Worm (Caenorhabditis elegans) whole organism, L3 larva: ENCODE results near the gene T11G6.4.

Experiments used
- R02D3.7 ChIP-seq: fragments of 150-350 bp; optimal IDR thresholded peaks from 2 replicates; lab custom pipeline; 2014; ENCODE audit warnings: missing biosample characterization, missing genetic modification characterization
- ZK546.5 ChIP-seq: sonication (generic microtip); optimal IDR thresholded peaks from 2 replicates; lab custom pipeline; 2017; ENCODE audit warnings: missing biosample characterization, missing genetic modification characterization
- aly-2 ChIP-seq: fragments of 150-350 bp; optimal IDR thresholded peaks from 2 replicates; lab custom pipeline; 2014; ENCODE audit warnings: missing biosample characterization, missing genetic modification characterization
- ama-1 ChIP-seq: fragments of 150-350 bp; optimal IDR thresholded peaks from 2 replicates; lab custom pipeline; 2018
- ceh-16 ChIP-seq: sonication (generic microtip); optimal IDR thresholded peaks from 2 replicates; lab custom pipeline; 2017; ENCODE audit warnings: missing biosample characterization, missing genetic modification characterization
- ceh-28 ChIP-seq: fragments of 150-350 bp; optimal IDR thresholded peaks from 2 replicates; lab custom pipeline; 2014; ENCODE audit warnings: missing biosample characterization, missing genetic modification reagents, missing genetic modification characterization
- ceh-82 ChIP-seq: fragments of 150-350 bp; optimal IDR thresholded peaks from 2 replicates; lab custom pipeline; 2014; ENCODE audit warnings: missing biosample characterization, missing genetic modification characterization
- ceh-9 ChIP-seq: sonication (generic microtip); optimal IDR thresholded peaks from 2 replicates; lab custom pipeline; 2018; ENCODE audit warnings: missing biosample characterization, missing genetic modification characterization
- daf-12 ChIP-seq: fragments of 150-350 bp; optimal IDR thresholded peaks from 2 replicates; lab custom pipeline; 2014; ENCODE audit warnings: missing biosample characterization, missing genetic modification reagents, missing genetic modification characterization
- egl-27 ChIP-seq: sonication (generic microtip); optimal IDR thresholded peaks from 4 replicates; lab custom pipeline; 2017; ENCODE audit warnings: missing biosample characterization, missing genetic modification reagents, missing genetic modification characterization
- egl-5 ChIP-seq: fragments of 150-350 bp; optimal IDR thresholded peaks from 2 replicates; lab custom pipeline; 2017; ENCODE audit warnings: missing biosample characterization, missing genetic modification reagents, missing genetic modification characterization, inconsistent platforms
- elt-1 ChIP-seq: fragments of 150-350 bp; optimal IDR thresholded peaks from 2 replicates; lab custom pipeline; 2014; ENCODE audit warnings: missing biosample characterization, missing genetic modification characterization
- elt-2 ChIP-seq: sonication (generic microtip); optimal IDR thresholded peaks from 2 replicates; lab custom pipeline; 2016; ENCODE audit warnings: missing genetic modification reagents, mild to moderate bottlenecking, missing genetic modification characterization, missing compliant biosample characterization
- elt-3 ChIP-seq, 3 experiments: fragments of 150-350 bp in 1 of 3; sonication (generic microtip) in 2 of 3; optimal IDR thresholded peaks; 2 replicates in 2 of 3; 4 replicates in 1 of 3; lab custom pipeline; 2014 to 2017; ENCODE audit warnings: missing biosample characterization in 3 of 3, missing genetic modification characterization in 3 of 3
- fos-1 ChIP-seq: fragments of 150-350 bp; optimal IDR thresholded peaks from 2 replicates; lab custom pipeline; 2014; ENCODE audit warnings: missing biosample characterization, missing genetic modification characterization
- hmg-11 ChIP-seq: sonication (generic microtip); optimal IDR thresholded peaks from 2 replicates; lab custom pipeline; 2016; ENCODE audit warnings: missing genetic modification characterization, missing compliant biosample characterization
- jun-1 ChIP-seq: fragments of 150-350 bp; optimal IDR thresholded peaks from 2 replicates; lab custom pipeline; 2014; ENCODE audit warnings: missing biosample characterization, missing genetic modification reagents, missing genetic modification characterization
- lin-15B ChIP-seq: fragments of 150-350 bp; optimal IDR thresholded peaks from 2 replicates; lab custom pipeline; 2014; ENCODE audit warnings: missing biosample characterization, missing genetic modification characterization
- lin-39 ChIP-seq: fragments of 150-350 bp; optimal IDR thresholded peaks from 2 replicates; lab custom pipeline; 2018; ENCODE audit warnings: missing biosample characterization, missing genetic modification reagents, missing genetic modification characterization
- lsy-12 ChIP-seq: sonication (generic microtip); optimal IDR thresholded peaks from 2 replicates; lab custom pipeline; 2016; ENCODE audit warnings: mild to moderate bottlenecking, missing genetic modification characterization, missing compliant biosample characterization
- mdl-1 ChIP-seq: fragments of 150-350 bp; optimal IDR thresholded peaks from 2 replicates; lab custom pipeline; 2014; ENCODE audit warnings: missing biosample characterization, missing genetic modification characterization
- mml-1 ChIP-seq: fragments of 150-350 bp; sonication (generic microtip); optimal IDR thresholded peaks from 3 replicates; lab custom pipeline; 2014; ENCODE audit warnings: missing biosample characterization, missing genetic modification characterization
- nfya-1 ChIP-seq: sonication (generic microtip); optimal IDR thresholded peaks from 2 replicates; lab custom pipeline; 2017; ENCODE audit warnings: missing genetic modification characterization, mild to moderate bottlenecking, missing compliant biosample characterization, antibody characterized with exemption, moderate library complexity; ENCODE audit not compliant: insufficient read depth
- nhr-11 ChIP-seq: fragments of 150-350 bp; optimal IDR thresholded peaks from 2 replicates; lab custom pipeline; 2014; ENCODE audit warnings: missing biosample characterization, missing genetic modification characterization
- nhr-12 ChIP-seq: fragments of 150-350 bp; optimal IDR thresholded peaks from 2 replicates; lab custom pipeline; 2014; ENCODE audit warnings: missing biosample characterization, missing genetic modification characterization
- nhr-23 ChIP-seq: fragments of 150-350 bp; optimal IDR thresholded peaks from 2 replicates; lab custom pipeline; 2014; ENCODE audit warnings: missing biosample characterization, missing genetic modification reagents, missing genetic modification characterization
- nhr-25 ChIP-seq: sonication (generic microtip); optimal IDR thresholded peaks from 2 replicates; lab custom pipeline; 2017; ENCODE audit warnings: missing biosample characterization, missing genetic modification characterization
- nhr-28 ChIP-seq: fragments of 150-350 bp; optimal IDR thresholded peaks from 2 replicates; lab custom pipeline; 2014; ENCODE audit warnings: missing biosample characterization, missing genetic modification characterization
- nhr-43 ChIP-seq: sonication (generic microtip); optimal IDR thresholded peaks from 2 replicates; lab custom pipeline; 2016; ENCODE audit warnings: mild to moderate bottlenecking, missing genetic modification characterization, missing compliant biosample characterization; ENCODE audit not compliant: poor library complexity, severe bottlenecking
- nhr-67 ChIP-seq: fragments of 150-350 bp; optimal IDR thresholded peaks from 2 replicates; lab custom pipeline; 2014; ENCODE audit warnings: missing biosample characterization, missing genetic modification characterization
- nhr-77 ChIP-seq: fragments of 150-350 bp; optimal IDR thresholded peaks from 2 replicates; lab custom pipeline; 2014; ENCODE audit warnings: missing biosample characterization, missing genetic modification characterization
- pha-4 ChIP-seq: fragments of 150-350 bp; optimal IDR thresholded peaks from 2 replicates; lab custom pipeline; 2014; ENCODE audit warnings: missing biosample characterization, missing genetic modification reagents, missing genetic modification characterization
- pqm-1 ChIP-seq: fragments of 150-350 bp; optimal IDR thresholded peaks from 2 replicates; lab custom pipeline; 2017; ENCODE audit warnings: missing biosample characterization, missing genetic modification characterization, inconsistent platforms
- snpc-4 ChIP-seq: fragments of 150-350 bp; optimal IDR thresholded peaks from 2 replicates; lab custom pipeline; 2014; ENCODE audit warnings: missing biosample characterization, missing genetic modification characterization
- unc-39 ChIP-seq: sonication (generic microtip); optimal IDR thresholded peaks from 4 replicates; lab custom pipeline; 2017; ENCODE audit warnings: missing biosample characterization, missing genetic modification characterization
- unc-62 ChIP-seq: fragments of 150-350 bp; sonication (generic microtip); optimal IDR thresholded peaks from 4 replicates; lab custom pipeline; 2014; ENCODE audit warnings: missing biosample characterization, missing genetic modification reagents, missing genetic modification characterization
- ztf-11 ChIP-seq: fragments of 150-350 bp; optimal IDR thresholded peaks from 2 replicates; lab custom pipeline; 2014; ENCODE audit warnings: missing biosample characterization, missing genetic modification characterization
- ztf-4 ChIP-seq: fragments of 150-350 bp; optimal IDR thresholded peaks from 2 replicates; lab custom pipeline; 2014; ENCODE audit warnings: missing biosample characterization, missing genetic modification characterization

Gene T11G6.4

DNA sequence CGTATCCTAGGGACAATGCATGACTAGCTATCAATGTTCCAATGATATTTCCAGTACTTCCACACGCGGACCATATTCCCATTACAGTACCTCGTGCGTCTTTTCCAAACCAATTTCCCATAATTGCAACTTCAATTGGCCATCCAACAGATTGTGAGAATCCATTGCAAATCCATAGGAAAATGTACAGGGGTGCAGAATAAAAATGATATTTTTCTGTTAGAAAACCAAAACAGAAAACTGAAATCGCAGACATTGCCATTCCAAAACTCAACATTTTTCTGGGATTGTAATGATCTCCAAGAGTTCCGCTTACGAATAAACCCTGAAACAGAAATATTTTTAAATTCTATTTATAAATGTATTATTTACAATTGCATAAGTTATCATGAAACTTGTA is 597 bp downstream of the T11G6.4 start:
- no peak for TF ChIP-seq elt-1 (tag; lab: Kevin White, UChicago)
- no peak for TF ChIP-seq ama-1 (lab: Kevin White, UChicago)
- TF ChIP-seq fos-1: no peak
- TF ChIP-seq nhr-67 (tag; lab: Kevin White, UChicago): no peak
- no peak for TF ChIP-seq unc-62 (GFP tag; lab: Kevin White, UChicago)
- no peak for TF ChIP-seq mdl-1 (tag; lab: Kevin White, UChicago)
- TF ChIP-seq unc-39 (tag; lab: Kevin White, UChicago): no peak
- no peak for TF ChIP-seq nhr-23
- no peak for TF ChIP-seq elt-2
- TF ChIP-seq hmg-11 (tag; lab: Kevin White, UChicago): no peak
- no peak for TF ChIP-seq ztf-4 (tag; lab: Kevin White, UChicago)
- no peak for TF ChIP-seq nhr-77 (tag; lab: Kevin White, UChicago)
- no peak for TF ChIP-seq pqm-1 (tag; lab: Kevin White, UChicago)
- no peak for TF ChIP-seq lin-15B (tag; lab: Kevin White, UChicago)
- TF ChIP-seq nhr-25 (tag; lab: Kevin White, UChicago): no peak
- TF ChIP-seq, all 47 proteins: peak for 0

- TF ChIP-seq elt-2: peak; percentile 3
- TF ChIP-seq hmg-11 (tag; lab: Kevin White, UChicago): peak; percentile 46
- TF ChIP-seq nfya-1 (tag; lab: Kevin White, UChicago): peak; percentile 67
- TF ChIP-seq ceh-9: no peak
- peak; percentile 33 for TF ChIP-seq lin-15B (tag; lab: Kevin White, UChicago)
- TF ChIP-seq pha-4 (tag; lab: Kevin White, UChicago): peak; percentile 66
Measured at ce11 chrIV:10842705-10843364, 8.9 kb downstream of the T11G6.4 start, which contains the start of gene T11G6.5. Gene T11G6.5, minus strand, starts transcription at chrIV:10842755.

- no peak for TF ChIP-seq ceh-82 (tag; lab: Kevin White, UChicago)
- no peak for TF ChIP-seq lsy-12 (tag; lab: Kevin White, UChicago)
- TF ChIP-seq nhr-23: no peak
- no peak for TF ChIP-seq nhr-43
- no peak for TF ChIP-seq lin-39 (tag; lab: Kevin White, UChicago)
- no peak for TF ChIP-seq lin-15B (tag; lab: Kevin White, UChicago)
- no peak for TF ChIP-seq nhr-28
- no peak for TF ChIP-seq ceh-9
- no peak for TF ChIP-seq hmg-11 (tag; lab: Kevin White, UChicago)
- no peak for TF ChIP-seq egl-5 (tag; lab: Kevin White, UChicago)
- TF ChIP-seq nhr-11: no peak
- no peak for TF ChIP-seq snpc-4 (tag; lab: Kevin White, UChicago)
- no peak for TF ChIP-seq R02D3.7 (tag; lab: Kevin White, UChicago)
- TF ChIP-seq egl-27 (tag; lab: Kevin White, UChicago): no peak
- no peak for TF ChIP-seq pha-4 (tag; lab: Kevin White, UChicago)
- TF ChIP-seq nhr-12 (tag; lab: Kevin White, UChicago): no peak
- TF ChIP-seq unc-62 (GFP tag; lab: Kevin White, UChicago): no peak
Measured at ce11 chrIV:10842232-10842631, 9.5 kb downstream of the T11G6.4 start.

DNA sequence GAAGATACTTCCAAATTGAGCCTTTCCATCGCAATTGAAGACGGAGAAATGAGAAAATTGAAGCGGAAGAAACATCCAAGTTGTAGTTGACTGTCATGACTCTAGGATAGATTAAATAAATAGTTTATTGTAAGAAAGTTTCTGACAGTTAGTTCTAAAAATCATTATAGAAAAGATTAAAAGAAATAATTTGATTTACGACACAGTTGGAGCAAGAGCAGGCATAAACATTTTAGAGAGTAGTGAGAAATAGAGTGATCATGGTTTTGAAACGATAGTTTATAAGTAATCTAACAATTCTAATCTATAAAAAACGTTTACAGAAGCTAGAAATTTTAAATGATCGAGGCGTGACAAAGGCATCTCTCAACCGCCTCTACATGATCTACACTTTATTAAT is 19.6 kb downstream of the T11G6.4 start, which contains the start of gene best-15:
best-15 (minus strand) TSS at position 101 of the 400 bp plus-strand sequence.
- no peak for TF ChIP-seq ceh-16 (tag; lab: Kevin White, UChicago)
- TF ChIP-seq lsy-12 (tag; lab: Kevin White, UChicago): no peak
- TF ChIP-seq elt-2: no peak
- TF ChIP-seq pha-4 (tag; lab: Kevin White, UChicago): no peak
- no peak for TF ChIP-seq lin-15B (tag; lab: Kevin White, UChicago)
- TF ChIP-seq ZK546.5 (tag; lab: Kevin White, UChicago): no peak
- TF ChIP-seq nhr-67 (tag; lab: Kevin White, UChicago): no peak
- TF ChIP-seq nhr-43: no peak
- TF ChIP-seq unc-39 (tag; lab: Kevin White, UChicago): no peak
- no peak for TF ChIP-seq mml-1 (tag; lab: Kevin White, UChicago)
- no peak for TF ChIP-seq lin-39 (tag; lab: Kevin White, UChicago)
- no peak for TF ChIP-seq daf-12
- TF ChIP-seq, all 47 proteins: peak for 0

DNA sequence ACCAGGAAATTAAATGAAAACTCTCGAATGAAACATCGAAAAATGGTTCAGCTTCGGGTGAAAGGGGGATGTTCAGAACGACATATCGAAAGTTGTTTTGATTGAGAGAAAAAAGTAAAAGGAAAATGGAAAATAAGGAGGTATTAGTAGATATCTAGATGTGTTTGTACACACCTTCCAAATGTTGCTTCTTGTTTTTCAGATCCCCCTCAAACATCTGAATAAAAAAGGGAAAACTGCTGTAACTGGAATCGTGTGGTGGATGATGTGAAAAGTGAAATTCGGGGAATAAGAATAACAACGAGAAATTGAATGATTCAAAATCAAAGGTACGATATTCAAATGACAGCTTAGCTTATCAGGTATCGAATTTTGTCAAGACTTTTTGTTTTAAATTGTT is 23.7 kb downstream of the T11G6.4 start, which contains the start of gene npax-3:
npax-3 (minus strand) TSS at position 101 of the 400 bp plus-strand sequence.
- TF ChIP-seq lin-39 (tag; lab: Kevin White, UChicago) (no peak), ceh-9 (no peak), elt-1 (tag; lab: Kevin White, UChicago) (no peak), ceh-28 (tag; lab: Kevin White, UChicago) (no peak), elt-3 (tag; optimal IDR thresholded peaks at IDR 0.05; lab: Kevin White, UChicago) (no peak), ceh-16 (tag; lab: Kevin White, UChicago) (no peak), lin-15B (tag; lab: Kevin White, UChicago) (no peak), nhr-67 (tag; lab: Kevin White, UChicago) (no peak), nhr-25 (tag; lab: Kevin White, UChicago) (no peak), aly-2 (tag; lab: Kevin White, UChicago) (no peak), jun-1 (no peak), snpc-4 (tag; lab: Kevin White, UChicago) (no peak), ztf-11 (tag; lab: Kevin White, UChicago) (no peak), egl-27 (tag; lab: Kevin White, UChicago) (no peak), mdl-1 (tag; lab: Kevin White, UChicago) (no peak), elt-2 (no peak), daf-12 (no peak), nfya-1 (tag; lab: Kevin White, UChicago) (no peak), pqm-1 (tag; lab: Kevin White, UChicago) (no peak), nhr-77 (tag; lab: Kevin White, UChicago) (no peak)
